Fruit fly (Drosophila melanogaster): Measurements from ENCODE around the gene rept.

The rept gene

dm6 chr3L:19291465-19292413, 36.6 kb downstream of the rept start:
- peak; percentile 95 for TF ChIP-seq ERR (GFP tag; optimal IDR thresholded peaks at IDR 0.05)
- TF ChIP-seq mld (GFP tag; IDR thresholded peaks at IDR 0.05; ENCODE audit: partially characterized antibody) = 0 out of 3 replicates have a peak, but pooled peaks have one; percentile 32
- TF ChIP-seq ewg (GFP tag; optimal IDR thresholded peaks at IDR 0.05) = no peak
- peak; percentile 78 for TF ChIP-seq CG13894 (tag; optimal IDR thresholded peaks at IDR 0.05)
- peak; percentile 35 for TF ChIP-seq Ets65A (GFP tag)
- TF ChIP-seq Med (GFP tag) = peak; percentile 72
- TF ChIP-seq sr (GFP tag; IDR thresholded peaks at IDR 0.05) = peak; percentile 49
- no peak for TF ChIP-seq peb (GFP tag; IDR thresholded peaks at IDR 0.05)
- no peak for TF ChIP-seq Neu2 (GFP tag; optimal IDR thresholded peaks at IDR 0.05; ENCODE audit: borderline replicate concordance)
- no peak for TF ChIP-seq H2.0 (GFP tag; IDR thresholded peaks at IDR 0.05)
- no peak for TF ChIP-seq pita (GFP tag; optimal IDR thresholded peaks at IDR 0.05)
- peak; percentile 7 for TF ChIP-seq Deaf1 (tag; optimal IDR thresholded peaks at IDR 0.05)

dm6 chr3L:19292440-19293175, 37.5 kb downstream of the rept start, which contains the start of gene Gbs-76A:
Gene Gbs-76A, minus strand, starts transcription at chr3L:19292766.
- peak; percentile 91 for TF ChIP-seq gcm (GFP tag; optimal IDR thresholded peaks at IDR 0.05)
- peak; percentile 76 for TF ChIP-seq seq (GFP tag; IDR thresholded peaks at IDR 0.05)
- TF ChIP-seq Rfx (GFP tag; IDR thresholded peaks at IDR 0.05) = peak; percentile 82
- no peak; the same call in 2 of the 3 replicates for TF ChIP-seq so (GFP tag; IDR thresholded peaks at IDR 0.05)
- TF ChIP-seq CG17328 (GFP tag; IDR thresholded peaks at IDR 0.05) = peak; percentile 62
- TF ChIP-seq da (GFP tag; optimal IDR thresholded peaks at IDR 0.05) = no peak
- TF ChIP-seq CG18011 (GFP tag; optimal IDR thresholded peaks at IDR 0.05) = peak; percentile 47
- TF ChIP-seq grn (GFP tag; optimal IDR thresholded peaks at IDR 0.05) = no peak
- peak; percentile 42 for TF ChIP-seq tin (GFP tag; optimal IDR thresholded peaks at IDR 0.05)
- TF ChIP-seq CG15269 (tag; optimal IDR thresholded peaks at IDR 0.05) = peak; percentile 92
- TF ChIP-seq CG10979 (tag; optimal IDR thresholded peaks at IDR 0.05) = peak; percentile 87
- TF ChIP-seq ind (GFP tag; optimal IDR thresholded peaks at IDR 0.05) = peak; percentile 70
- peak; percentile 85 for TF ChIP-seq CG6689 (GFP tag; IDR thresholded peaks at IDR 0.05)
- TF ChIP-seq CG2202 (tag; optimal IDR thresholded peaks at IDR 0.05) = peak; percentile 54
- no peak for TF ChIP-seq sim (GFP tag; IDR thresholded peaks at IDR 0.05)
- TF ChIP-seq danr (GFP tag; IDR thresholded peaks at IDR 0.05) = 0 out of 2 replicates have a peak, but pooled peaks have one; percentile 5
- TF ChIP-seq CG8359 (GFP tag; optimal IDR thresholded peaks at IDR 0.05; ENCODE audit: borderline replicate concordance) = peak; percentile 70
- TF ChIP-seq trem (tag; optimal IDR thresholded peaks at IDR 0.05) = peak; percentile 75
- no peak for TF ChIP-seq ham (GFP tag; IDR thresholded peaks at IDR 0.05)
- peak; percentile 94 for TF ChIP-seq gem (tag; optimal IDR thresholded peaks at IDR 0.05)
- TF ChIP-seq hb (GFP tag; IDR thresholded peaks at IDR 0.05; ENCODE audit: partially characterized antibody) = 0 out of 3 replicates have a peak, but pooled peaks have one; percentile 25
- TF ChIP-seq CG7839 (tag; optimal IDR thresholded peaks at IDR 0.05) = peak; percentile 91
- 0 out of 3 replicates have a peak, but pooled peaks have one; percentile 35 for TF ChIP-seq vnd (GFP tag; IDR thresholded peaks at IDR 0.05; ENCODE audit: partially characterized antibody)
- TF ChIP-seq Adf1 (GFP tag; IDR thresholded peaks at IDR 0.05) = peak; percentile 27; the same call in 1 of the 2 replicates
- peak; percentile 79 for TF ChIP-seq NfI (GFP tag; optimal IDR thresholded peaks at IDR 0.05)
- no peak for TF ChIP-seq CG11560 (tag; IDR thresholded peaks at IDR 0.05)
- TF ChIP-seq yki (optimal IDR thresholded peaks at IDR 0.05) = peak; percentile 16
- TF ChIP-seq CG17568 (GFP tag; optimal IDR thresholded peaks at IDR 0.05) = peak; percentile 52
- no peak for TF ChIP-seq dati (GFP tag; IDR thresholded peaks at IDR 0.05)
- no peak for TF ChIP-seq repo (GFP tag; optimal IDR thresholded peaks at IDR 0.05)
- TF ChIP-seq fd102C (GFP tag; optimal IDR thresholded peaks at IDR 0.05) = no peak
- no peak for TF ChIP-seq Antp (GFP tag; optimal IDR thresholded peaks at IDR 0.05)
- TF ChIP-seq gcm2 (GFP tag; optimal IDR thresholded peaks at IDR 0.05) = no peak
- no peak for TF ChIP-seq CG10321 (GFP tag; IDR thresholded peaks at IDR 0.05)
- peak; percentile 71 for TF ChIP-seq abd-A (tag; optimal IDR thresholded peaks at IDR 0.05)

All from whole organism, embryonic.